Worm (Caenorhabditis elegans) whole organism, young adult: ENCODE results near the gene hadb-1.

Source experiments
- D2030.7 ChIP-seq: fragments of 200-800 bp; sonication (Bioruptor generic); IDR thresholded peaks from 2 replicates; pipeline ENCODE4 v1.3.6; 2022; ENCODE audit warnings: missing genetic modification reagents, missing genetic modification characterization, missing compliant biosample characterization
- snpc-4 ChIP-seq, 5 experiments: fragments of 150-350 bp in 1 of 5; sonication (generic microtip) in 4 of 5; optimal IDR thresholded peaks; 2 replicates each; lab custom pipeline; 2014 to 2018; ENCODE audit warnings: missing genetic modification characterization in 5 of 5, missing biosample characterization in 3 of 5, antibody characterized with exemption in 2 of 5, mild to moderate bottlenecking in 2 of 5, missing compliant biosample characterization in 2 of 5, missing genotype in 2 of 5, moderate library complexity in 2 of 5, missing genetic modification reagents in 1 of 5

DNA sequence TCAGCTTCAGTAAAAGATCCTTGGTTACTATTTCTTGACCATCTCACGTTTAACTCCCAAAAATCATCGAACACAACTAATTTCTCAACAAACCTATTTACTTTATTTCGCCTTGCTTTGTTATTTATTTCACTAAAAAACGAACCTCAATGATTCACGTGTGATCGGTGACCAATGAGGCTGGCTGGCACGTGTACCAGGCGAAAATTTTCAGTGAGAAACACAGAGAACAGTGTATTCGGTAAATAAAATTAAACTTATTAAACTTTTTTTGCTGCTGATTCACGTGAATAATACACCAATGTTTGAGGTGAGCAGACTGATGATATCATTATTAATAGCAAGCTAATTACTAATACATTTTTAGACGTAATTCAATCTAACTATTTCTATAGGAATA is 32.9 kb downstream of the hadb-1 start:
- TF ChIP-seq snpc-4 (GFP tag; optimal IDR thresholded peaks at IDR 0.05; lab: Kevin White, UChicago) (no peak), snpc-4 (tag; optimal IDR thresholded peaks at IDR 0.05; lab: Kevin White, UChicago) (no peak), D2030.7 (GFP tag; lab: Robert Waterston, UW) (no peak)
